Fruit fly (Drosophila melanogaster): ENCODE results near the gene CG31021.

- TF ChIP-seq lola (GFP tag; optimal IDR thresholded peaks at IDR 0.05) (no peak), woc (GFP tag; optimal IDR thresholded peaks at IDR 0.05) (no peak), Dfd (GFP tag; optimal IDR thresholded peaks at IDR 0.05) (no peak)
Observed at dm6 chr3R:30552548-30552947, 49.5 kb upstream of the CG31021 start.

Data from whole organism, wandering third instar larva.